Worm (Caenorhabditis elegans): ENCODE data around the gene ZK563.7.

- TF ChIP-seq ztf-16 (tag; optimal IDR thresholded peaks at IDR 0.05) (no peak), sox-4 (tag; optimal IDR thresholded peaks at IDR 0.05) (no peak), nfya-1 (tag; optimal IDR thresholded peaks at IDR 0.05) (no peak), syd-9 (tag; optimal IDR thresholded peaks at IDR 0.05) (no peak)
These were observed 5.1 kb downstream of the ZK563.7 start, which contains the start of gene acp-1 for ce11 chrX:3385362-3385761.
